Fruit fly (Drosophila melanogaster) whole organism, embryonic: ENCODE measurements around the gene Vps52.
A peak's percentile ranks its signal among the peaks of the same experiment; 100 is the strongest.

Experiments used
- Atf3 ChIP-seq: fragments of 200-800 bp; sonication (Bioruptor generic); optimal IDR thresholded peaks from 3 replicates; lab custom pipeline; 2016; ENCODE audit warnings: missing biosample characterization, missing genetic modification characterization
- B-H1 ChIP-seq: fragments of 200-800 bp; sonication (Bioruptor generic); IDR thresholded peaks from 3 replicates; pipeline ENCODE4 v1.3.6; 2022; ENCODE audit warnings: missing biosample characterization, missing genetic modification characterization
- CG11398 ChIP-seq: fragments of 200-800 bp; sonication (Bioruptor generic); optimal IDR thresholded peaks from 2 replicates; lab custom pipeline; 2016; ENCODE audit warnings: missing biosample characterization, missing genetic modification characterization
- CG12219 ChIP-seq: fragments of 200-800 bp; sonication (Bioruptor generic); optimal IDR thresholded peaks from 3 replicates; lab custom pipeline; 2018; ENCODE audit warnings: missing biosample characterization, mild to moderate bottlenecking, missing genetic modification characterization
- CG13424 ChIP-seq: fragments of 200-800 bp; sonication (Bioruptor generic); optimal IDR thresholded peaks from 2 replicates; lab custom pipeline; 2019; ENCODE audit warnings: missing biosample characterization, mild to moderate bottlenecking, missing genetic modification characterization, moderate library complexity
- CG14014 ChIP-seq: fragments of 200-800 bp; sonication (Bioruptor generic); IDR thresholded peaks from 2 replicates; pipeline ENCODE4 v1.3.6; 2022; ENCODE audit warnings: missing biosample characterization, missing genetic modification characterization
- CG1603 ChIP-seq: fragments of 200-800 bp; sonication (Bioruptor generic); optimal IDR thresholded peaks from 2 replicates; lab custom pipeline; 2019; ENCODE audit warnings: missing biosample characterization, mild to moderate bottlenecking, missing genetic modification characterization, moderate library complexity
- CG16813 ChIP-seq: fragments of 200-800 bp; sonication (Bioruptor generic); IDR thresholded peaks from 3 replicates; pipeline ENCODE4 v1.3.6; 2022; ENCODE audit warnings: missing biosample characterization, missing genetic modification characterization; ENCODE audit not compliant: partially characterized antibody
- CG16863 ChIP-seq: fragments of 200-800 bp; sonication (Bioruptor generic); optimal IDR thresholded peaks from 3 replicates; lab custom pipeline; 2016; ENCODE audit warnings: missing biosample characterization, missing genetic modification characterization
- CG2199 ChIP-seq: fragments of 200-800 bp; sonication (Bioruptor generic); IDR thresholded peaks from 3 replicates; pipeline ENCODE4 v1.3.6; 2022; ENCODE audit warnings: missing biosample characterization, missing genetic modification characterization
- CG30403 ChIP-seq: fragments of 200-800 bp; sonication (Bioruptor generic); optimal IDR thresholded peaks from 3 replicates; lab custom pipeline; 2016; ENCODE audit warnings: missing biosample characterization, missing genetic modification characterization
- CG32532 ChIP-seq: fragments of 200-800 bp; sonication (Bioruptor generic); IDR thresholded peaks from 2 replicates; pipeline ENCODE4 v1.3.6; 2022; ENCODE audit warnings: missing biosample characterization, missing genetic modification characterization
- CG34224 ChIP-seq: fragments of 200-800 bp; sonication (Bioruptor generic); IDR thresholded peaks from 3 replicates; pipeline ENCODE4 v1.3.6; 2022; ENCODE audit warnings: missing biosample characterization, missing genetic modification characterization; ENCODE audit not compliant: partially characterized antibody
- CG5953 ChIP-seq: fragments of 200-800 bp; sonication (Bioruptor generic); IDR thresholded peaks from 2 replicates; pipeline ENCODE4 v1.3.6; 2022; ENCODE audit warnings: missing biosample characterization, missing genetic modification characterization
- CG6689 ChIP-seq: fragments of 200-800 bp; sonication (Bioruptor generic); IDR thresholded peaks from 2 replicates; pipeline ENCODE4 v1.3.6; 2022; ENCODE audit warnings: missing biosample characterization, missing genetic modification characterization
- CG9437 ChIP-seq: fragments of 200-800 bp; sonication (Bioruptor generic); optimal IDR thresholded peaks from 2 replicates; lab custom pipeline; 2018; ENCODE audit warnings: missing biosample characterization, mild to moderate bottlenecking, missing genetic modification characterization
- CG9817 ChIP-seq: fragments of 200-800 bp; sonication (Bioruptor generic); optimal IDR thresholded peaks from 2 replicates; lab custom pipeline; 2018; ENCODE audit warnings: missing biosample characterization, mild to moderate bottlenecking, missing genetic modification characterization, moderate library complexity
- Dek ChIP-seq: fragments of 200-800 bp; sonication (Bioruptor generic); optimal IDR thresholded peaks from 3 replicates; lab custom pipeline; 2019; ENCODE audit warnings: missing biosample characterization, mild to moderate bottlenecking, missing genetic modification characterization, moderate library complexity
- Dp ChIP-seq: fragments of 200-800 bp; sonication (Bioruptor generic); optimal IDR thresholded peaks from 2 replicates; lab custom pipeline; 2018; ENCODE audit warnings: missing biosample characterization, mild to moderate bottlenecking, missing genetic modification characterization, moderate library complexity
- HLH3B ChIP-seq: fragments of 200-800 bp; sonication (Bioruptor generic); IDR thresholded peaks from 2 replicates; pipeline ENCODE4 v1.3.6; 2022; ENCODE audit warnings: missing biosample characterization, missing genetic modification characterization
- Hand ChIP-seq: fragments of 200-800 bp; sonication (Bioruptor generic); optimal IDR thresholded peaks from 2 replicates; lab custom pipeline; 2017; ENCODE audit warnings: mild to moderate bottlenecking, missing biosample characterization, missing genetic modification reagents, missing genetic modification characterization
- HmgZ ChIP-seq: fragments of 200-800 bp; sonication (Bioruptor generic); optimal IDR thresholded peaks from 2 replicates; lab custom pipeline; 2018; ENCODE audit warnings: missing biosample characterization, mild to moderate bottlenecking, missing genetic modification characterization
- MESR4 ChIP-seq: fragments of 200-800 bp; sonication (Bioruptor generic); optimal IDR thresholded peaks from 2 replicates; lab custom pipeline; 2018; ENCODE audit warnings: missing biosample characterization, mild to moderate bottlenecking, missing genetic modification characterization, moderate library complexity
- Poxn ChIP-seq: fragments of 200-800 bp; sonication (Bioruptor generic); IDR thresholded peaks from 2 replicates; pipeline ENCODE4 v1.3.6; 2022; ENCODE audit warnings: missing biosample characterization, missing genetic modification characterization
- Ptx1 ChIP-seq: fragments of 200-800 bp; sonication (Bioruptor generic); IDR thresholded peaks from 2 replicates; pipeline ENCODE4 v1.3.6; 2022; ENCODE audit warnings: missing biosample characterization, missing genetic modification characterization
- Rx ChIP-seq: fragments of 200-800 bp; sonication (Bioruptor generic); IDR thresholded peaks from 2 replicates; pipeline ENCODE4 v1.3.6; 2022; ENCODE audit warnings: missing biosample characterization, missing genetic modification characterization
- Xbp1 ChIP-seq: fragments of 200-800 bp; sonication (Bioruptor generic); optimal IDR thresholded peaks from 3 replicates; lab custom pipeline; 2016; ENCODE audit warnings: missing biosample characterization, mild to moderate bottlenecking, missing genetic modification characterization
- YL-1 ChIP-seq: fragments of 200-800 bp; sonication (Bioruptor generic); optimal IDR thresholded peaks from 3 replicates; lab custom pipeline; 2017; ENCODE audit warnings: missing biosample characterization, mild to moderate bottlenecking, missing genetic modification characterization
- abd-A ChIP-seq: fragments of 200-800 bp; sonication (Bioruptor generic); optimal IDR thresholded peaks from 3 replicates; lab custom pipeline; 2019; ENCODE audit warnings: missing biosample characterization, mild to moderate bottlenecking, missing genetic modification characterization, moderate library complexity
- bbx ChIP-seq: fragments of 200-800 bp; sonication (Bioruptor generic); IDR thresholded peaks from 2 replicates; pipeline ENCODE4 v1.3.6; 2022; ENCODE audit warnings: missing biosample characterization, missing genetic modification characterization; ENCODE audit not compliant: partially characterized antibody
- bowl ChIP-seq: fragments of 200-800 bp; sonication (Bioruptor generic); IDR thresholded peaks from 2 replicates; pipeline ENCODE4 v1.3.6; 2022; ENCODE audit warnings: missing biosample characterization, missing genetic modification characterization
- bsh ChIP-seq, 2 experiments: fragments of 200-800 bp; sonication (Bioruptor generic); optimal IDR thresholded peaks; 2 replicates each; lab custom pipeline; 2017 to 2018; ENCODE audit warnings: mild to moderate bottlenecking in 2 of 2, missing biosample characterization in 2 of 2, missing genetic modification characterization in 2 of 2, moderate library complexity in 1 of 2
- cg ChIP-seq: fragments of 200-800 bp; sonication (Bioruptor generic); optimal IDR thresholded peaks from 3 replicates; lab custom pipeline; 2019; ENCODE audit warnings: missing biosample characterization, mild to moderate bottlenecking, missing genetic modification characterization, moderate library complexity
- chif ChIP-seq, 2 experiments: fragments of 200-800 bp; sonication (Bioruptor generic); optimal IDR thresholded peaks; 3 replicates each; lab custom pipeline; 2016; ENCODE audit warnings: missing biosample characterization in 2 of 2, missing genetic modification characterization in 2 of 2
- chn ChIP-seq: fragments of 200-800 bp; sonication (Bioruptor generic); optimal IDR thresholded peaks from 2 replicates; lab custom pipeline; 2016; ENCODE audit warnings: missing biosample characterization, missing genetic modification characterization
- croc ChIP-seq: fragments of 200-800 bp; sonication (Bioruptor generic); conservative IDR thresholded peaks from 3 replicates; pipeline ENCODE4 v1.3.6; 2022; ENCODE audit warnings: missing biosample characterization, missing genetic modification characterization
- dpn ChIP-seq, 2 experiments: fragments of 200-800 bp; sonication (Bioruptor generic); optimal IDR thresholded peaks; 3 replicates each; lab custom pipeline; 2016; ENCODE audit warnings: missing biosample characterization in 2 of 2, missing genetic modification characterization in 2 of 2
- en ChIP-seq: fragments of 200-800 bp; sonication (Bioruptor generic); optimal IDR thresholded peaks from 2 replicates; lab custom pipeline; 2016; ENCODE audit warnings: missing biosample characterization, missing genetic modification characterization
- jumu ChIP-seq: fragments of 200-800 bp; sonication (Bioruptor generic); optimal IDR thresholded peaks from 3 replicates; lab custom pipeline; 2016; ENCODE audit warnings: missing biosample characterization, missing genetic modification characterization
- kay ChIP-seq: fragments of 200-800 bp; sonication (Bioruptor generic); optimal IDR thresholded peaks from 2 replicates; lab custom pipeline; 2016; ENCODE audit warnings: missing biosample characterization, missing genetic modification characterization
- lola ChIP-seq, 3 experiments: fragments of >200 bp in 2 of 3; fragments of 200-800 bp in 1 of 3; sonication (Bioruptor generic) in 1 of 3; optimal IDR thresholded peaks; 2 replicates each; lab custom pipeline; 2017 to 2019; ENCODE audit warnings: missing biosample characterization in 3 of 3, missing genetic modification characterization in 3 of 3, mild to moderate bottlenecking in 1 of 3, moderate library complexity in 1 of 3
- onecut ChIP-seq: fragments of 200-800 bp; sonication (Bioruptor generic); IDR thresholded peaks from 2 replicates; pipeline ENCODE4 v1.3.6; 2022; ENCODE audit warnings: missing biosample characterization, missing genetic modification characterization
- ranshi ChIP-seq: fragments of 200-800 bp; sonication (Bioruptor generic); IDR thresholded peaks from 2 replicates; pipeline ENCODE4 v1.3.6; 2022; ENCODE audit warnings: missing biosample characterization, missing genetic modification characterization
- salm ChIP-seq: fragments of 200-800 bp; sonication (Bioruptor generic); optimal IDR thresholded peaks from 2 replicates; lab custom pipeline; 2018; ENCODE audit warnings: missing biosample characterization, mild to moderate bottlenecking, missing genetic modification characterization
- sim ChIP-seq: fragments of 200-800 bp; sonication (Bioruptor generic); IDR thresholded peaks from 2 replicates; pipeline ENCODE4 v1.3.6; 2022; ENCODE audit warnings: missing biosample characterization, missing genetic modification characterization
- slou ChIP-seq: fragments of 200-800 bp; sonication (Bioruptor generic); optimal IDR thresholded peaks from 3 replicates; lab custom pipeline; 2016; ENCODE audit warnings: missing biosample characterization, missing genetic modification characterization
- sug ChIP-seq: fragments of 200-800 bp; optimal IDR thresholded peaks from 2 replicates; lab custom pipeline; 2019; ENCODE audit warnings: missing biosample characterization, mild to moderate bottlenecking, missing genetic modification characterization, moderate library complexity
- zfh1 ChIP-seq: fragments of 200-800 bp; sonication (Bioruptor generic); IDR thresholded peaks from 3 replicates; pipeline ENCODE4 v1.3.6; 2022; ENCODE audit warnings: missing biosample characterization, missing genetic modification characterization

Gene Vps52

DNA sequence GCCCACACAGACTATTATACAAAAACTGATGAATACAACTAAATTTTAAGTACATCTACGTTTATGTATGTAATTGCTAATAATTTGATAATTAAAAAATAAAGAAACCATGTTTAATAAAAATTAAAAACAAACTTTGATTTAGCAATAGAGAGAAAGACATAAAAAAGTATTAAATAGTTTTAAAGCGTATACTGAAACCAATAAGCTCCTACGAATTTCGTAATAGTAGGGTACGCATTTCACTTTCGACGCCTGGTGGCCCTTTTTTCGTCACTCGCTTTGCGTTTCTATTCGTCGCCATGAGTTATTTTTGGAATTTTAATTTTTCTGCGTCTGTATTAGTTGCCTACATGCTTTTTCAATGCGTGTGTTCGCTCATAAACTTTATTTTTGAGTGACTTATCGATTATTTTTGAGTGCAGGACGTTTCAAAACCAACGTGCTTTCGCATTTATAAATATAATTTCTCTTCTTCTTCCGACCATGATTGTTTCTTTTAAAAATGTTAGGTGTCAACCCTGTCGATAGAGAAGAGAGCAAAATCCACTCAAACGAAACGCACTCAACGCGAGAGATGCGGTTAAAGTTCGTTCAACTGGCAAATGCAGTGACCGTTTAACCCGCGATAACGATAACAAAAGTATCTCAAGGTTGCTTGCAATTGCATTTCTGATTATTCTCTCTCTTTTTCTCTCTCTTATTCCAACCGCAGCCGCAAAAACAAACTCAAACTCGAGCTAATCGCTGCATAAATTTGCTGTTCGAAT lies 23.0 kb upstream of the Vps52 start, which contains the start of gene Oscillin (continued):
- peak; percentile 58 for TF ChIP-seq Dek
- peak; percentile 61 to 65 for TF ChIP-seq dpn (GFP tag; optimal IDR thresholded peaks at IDR 0.05; lab: Kevin White, UChicago)
- peak; percentile 49 for TF ChIP-seq YL-1
- TF ChIP-seq abd-A (tag; lab: Kevin White, UChicago) = peak; percentile 64
- TF ChIP-seq CG13424 (tag; lab: Kevin White, UChicago) = no peak
- TF ChIP-seq CG34224 (GFP tag; lab: Robert Waterston, UW) = peak; percentile 45; the same call in 2 of the 3 replicates
- peak; percentile 88 for TF ChIP-seq Ptx1
- peak; percentile 75 for TF ChIP-seq cg (GFP tag; lab: Kevin White, UChicago)
- peak; percentile 73 for TF ChIP-seq kay
- TF ChIP-seq bowl (GFP tag; lab: Robert Waterston, UW) = no peak
- peak; percentile 80 for TF ChIP-seq CG6689 (GFP tag; lab: Robert Waterston, UW)
- no peak for TF ChIP-seq Dp (GFP tag; lab: Kevin White, UChicago)
- TF ChIP-seq slou = peak; percentile 62
- 0 out of 2 replicates have a peak, but pooled peaks have one; percentile 28 for TF ChIP-seq CG5953
- TF ChIP-seq CG16813 = peak; percentile 68; the same call in 2 of the 3 replicates
- TF ChIP-seq CG12219 (GFP tag; lab: Kevin White, UChicago) = peak; percentile 49
- TF ChIP-seq zfh1 = peak; percentile 84
- peak; percentile 18 for TF ChIP-seq chn (GFP tag; lab: Kevin White, UChicago)
- peak; percentile 72; the same call in 2 of the 3 replicates for TF ChIP-seq B-H1 (GFP tag; lab: Robert Waterston, UW)
- TF ChIP-seq bbx (GFP tag; lab: Robert Waterston, UW) = peak; percentile 93
- peak; percentile 28; the same call in 1 of the 2 replicates for TF ChIP-seq Poxn
- peak; percentile 80 for TF ChIP-seq Xbp1
- TF ChIP-seq salm (tag; lab: Kevin White, UChicago) = peak; percentile 56
- peak; percentile 52; the same call in 1 of the 2 replicates for TF ChIP-seq Rx (GFP tag; lab: Robert Waterston, UW)
- peak; percentile 90 for TF ChIP-seq CG32532 (GFP tag; lab: Robert Waterston, UW)
- TF ChIP-seq CG14014 (GFP tag; lab: Robert Waterston, UW) = peak; percentile 91
- TF ChIP-seq CG30403 (GFP tag; lab: Kevin White, UChicago) = peak; percentile 76
- peak; percentile 70 for TF ChIP-seq HmgZ (tag; lab: Kevin White, UChicago)
- peak; percentile 72; the same call in 2 of the 3 replicates for TF ChIP-seq croc
- TF ChIP-seq HLH3B = peak; percentile 78
- peak; percentile 71 for TF ChIP-seq sim (GFP tag; lab: Robert Waterston, UW)
- 0 out of 3 replicates have a peak, but pooled peaks have one; percentile 25 for TF ChIP-seq CG2199 (GFP tag; lab: Robert Waterston, UW)
- peak; percentile 12 for TF ChIP-seq CG11398
- TF ChIP-seq en (GFP tag; lab: Kevin White, UChicago) = no peak
- peak; percentile 83 for TF ChIP-seq ranshi (GFP tag; lab: Robert Waterston, UW)
- no peak for TF ChIP-seq Hand
- TF ChIP-seq Atf3 = no peak
- TF ChIP-seq CG9437 = peak; percentile 40
- peak in 1 of 2 experiments; percentile 93 for TF ChIP-seq bsh (GFP tag; optimal IDR thresholded peaks at IDR 0.05; lab: Kevin White, UChicago)
- peak; percentile 66 for TF ChIP-seq sug (tag; lab: Kevin White, UChicago)
- peak; percentile 58 for TF ChIP-seq CG9817 (tag; lab: Kevin White, UChicago)
- peak; percentile 13 for TF ChIP-seq MESR4 (GFP tag; lab: Kevin White, UChicago)
- TF ChIP-seq jumu (GFP tag; lab: Kevin White, UChicago) = no peak
- peak in 1 of 2 experiments; percentile 30 for TF ChIP-seq chif (GFP tag; optimal IDR thresholded peaks at IDR 0.05; lab: Kevin White, UChicago)
- TF ChIP-seq onecut = peak; percentile 67
- TF ChIP-seq CG1603 (tag; lab: Kevin White, UChicago) = no peak
- peak in 1 of 3 experiments; percentile 87 for TF ChIP-seq lola (GFP tag; optimal IDR thresholded peaks at IDR 0.05; lab: Kevin White, UChicago)
- TF ChIP-seq CG16863 (GFP tag; lab: Kevin White, UChicago) = no peak
